Worm (Caenorhabditis elegans) whole organism, late embryonic: Measurements from ENCODE around the gene Y105C5A.1269.

ENCODE experiments used
- T23F11.4 ChIP-seq: fragments of 200-800 bp; sonication (Bioruptor generic); optimal IDR thresholded peaks from 2 replicates; lab custom pipeline; 2018; ENCODE audit warnings: mild to moderate bottlenecking, missing genetic modification characterization, missing compliant biosample characterization
- ceh-48 ChIP-seq: sonication (generic microtip); optimal IDR thresholded peaks from 2 replicates; lab custom pipeline; 2016; ENCODE audit warnings: missing genetic modification characterization, inconsistent platforms, missing compliant biosample characterization
- ets-4 ChIP-seq: sonication (generic microtip); optimal IDR thresholded peaks from 2 replicates; lab custom pipeline; 2016; ENCODE audit warnings: missing genetic modification characterization, missing compliant biosample characterization
- fkh-10 ChIP-seq: fragments of 150-350 bp; optimal IDR thresholded peaks from 2 replicates; lab custom pipeline; 2014; ENCODE audit warnings: missing biosample characterization, missing genetic modification reagents, missing genetic modification characterization
- lin-11 ChIP-seq: fragments of 200-800 bp; sonication (Bioruptor generic); optimal IDR thresholded peaks from 2 replicates; lab custom pipeline; 2018; ENCODE audit warnings: mild to moderate bottlenecking, missing genetic modification characterization, missing compliant biosample characterization
- nfya-1 ChIP-seq: sonication (generic microtip); optimal IDR thresholded peaks from 2 replicates; lab custom pipeline; 2017; ENCODE audit warnings: missing genetic modification characterization, mild to moderate bottlenecking, missing compliant biosample characterization, antibody characterized with exemption, moderate library complexity
- odd-2 ChIP-seq: sonication (generic microtip); optimal IDR thresholded peaks from 2 replicates; lab custom pipeline; 2017; ENCODE audit warnings: antibody characterized with exemption, mild to moderate bottlenecking, missing genetic modification characterization, missing compliant biosample characterization
- ref-2 ChIP-seq: sonication (generic microtip); optimal IDR thresholded peaks from 2 replicates; lab custom pipeline; 2016; ENCODE audit warnings: missing genetic modification characterization, missing compliant biosample characterization
- sox-4 ChIP-seq: sonication (generic microtip); optimal IDR thresholded peaks from 2 replicates; lab custom pipeline; 2017; ENCODE audit warnings: mild to moderate bottlenecking, missing genetic modification characterization, inconsistent platforms, missing compliant biosample characterization

DNA sequence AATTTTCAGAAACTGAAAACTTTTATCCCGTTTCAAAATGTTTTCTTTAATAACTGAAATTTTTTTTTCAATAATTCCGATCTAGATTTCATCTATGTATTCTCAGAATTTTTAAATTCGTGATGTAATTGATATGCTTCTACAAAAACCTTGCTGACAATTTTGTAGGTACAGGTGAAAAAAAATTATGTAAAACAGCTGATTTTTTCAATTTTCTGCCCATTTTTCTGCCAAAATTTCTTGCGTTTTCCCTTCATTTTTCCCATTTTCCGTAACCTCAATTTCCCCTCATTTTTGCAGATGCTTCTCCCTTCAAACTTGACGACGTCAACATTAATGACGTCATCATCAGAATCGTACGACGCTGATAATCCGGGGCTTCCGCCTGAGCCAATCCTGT, 27.4 kb upstream of the Y105C5A.1269 start, which contains the start of gene daf-38:
- TF ChIP-seq fkh-10 (GFP tag; lab: Kevin White, UChicago), result no peak
- no peak for TF ChIP-seq lin-11 (tag; lab: Kevin White, UChicago)
- TF ChIP-seq nfya-1, result no peak
- no peak for TF ChIP-seq T23F11.4 (GFP tag; lab: Kevin White, UChicago)
- no peak for TF ChIP-seq odd-2 (tag; lab: Kevin White, UChicago)
- no peak for TF ChIP-seq ceh-48 (tag; lab: Kevin White, UChicago)
- no peak for TF ChIP-seq ets-4 (tag; lab: Kevin White, UChicago)
- TF ChIP-seq sox-4 (tag; lab: Kevin White, UChicago), result no peak
- TF ChIP-seq ref-2 (tag; lab: Kevin White, UChicago), result no peak
